Worm (Caenorhabditis elegans): ENCODE results near the gene K08F8.7.

The K08F8.7 gene

DNA sequence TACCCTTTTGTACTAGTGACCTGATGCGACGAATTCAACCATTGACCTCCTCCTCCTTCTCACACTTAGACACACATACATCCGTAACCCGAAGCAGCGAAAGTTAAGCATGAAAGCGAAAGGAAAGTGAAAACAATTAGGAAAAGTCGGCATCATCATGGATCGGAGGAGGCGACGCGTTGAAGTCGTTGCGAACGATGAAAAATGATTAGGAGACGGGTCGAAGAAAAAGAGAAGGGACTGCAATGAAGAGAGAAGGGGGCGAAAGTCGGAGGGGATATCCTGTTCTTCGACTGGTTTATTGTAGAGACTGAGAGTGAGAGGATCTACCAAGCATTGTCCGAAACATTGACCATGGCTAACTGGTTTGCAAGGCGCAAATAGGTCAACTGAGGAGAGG lies 4.1 kb downstream of the K08F8.7 start (continued):
- TF ChIP-seq fkh-10 (GFP tag; optimal IDR thresholded peaks at IDR 0.05) (no peak), unc-55 (GFP tag; optimal IDR thresholded peaks at IDR 0.05) (no peak), unc-42 (tag; optimal IDR thresholded peaks at IDR 0.05) (no peak), gmeb-2 (tag; optimal IDR thresholded peaks at IDR 0.05) (no peak), pat-9 (tag; optimal IDR thresholded peaks at IDR 0.05) (no peak), ref-2 (tag; optimal IDR thresholded peaks at IDR 0.05) (peak; percentile 66), sdc-2 (tag; optimal IDR thresholded peaks at IDR 0.05) (peak; percentile 28), ets-4 (tag; optimal IDR thresholded peaks at IDR 0.05) (no peak), pag-3 (tag; optimal IDR thresholded peaks at IDR 0.05; ENCODE audit: borderline replicate concordance) (no peak), pha-4 (tag; optimal IDR thresholded peaks at IDR 0.05) (no peak)

DNA sequence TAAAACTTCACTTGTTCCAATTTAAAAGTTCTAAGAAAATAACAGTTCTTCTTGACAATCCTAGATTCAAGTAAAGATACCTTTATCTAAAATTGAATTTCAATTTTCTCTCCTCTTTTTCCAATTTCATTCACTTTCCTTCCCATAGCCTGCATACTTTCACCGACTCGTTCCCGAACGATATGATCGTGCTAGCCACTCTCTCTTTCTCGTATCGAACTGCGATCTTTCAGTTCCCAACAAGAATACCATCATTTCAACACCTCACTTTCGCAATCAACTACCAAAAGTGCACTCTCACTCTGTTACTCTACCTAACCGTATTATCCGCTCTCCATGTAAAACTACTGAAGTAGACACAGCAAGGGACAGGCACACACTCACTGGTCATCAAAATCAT lies 5.1 kb downstream of the K08F8.7 start:
- TF ChIP-seq pha-2 (tag; optimal IDR thresholded peaks at IDR 0.05), result no peak
- TF ChIP-seq odd-2 (tag; optimal IDR thresholded peaks at IDR 0.05), result no peak
- TF ChIP-seq ceh-45 (GFP tag; IDR thresholded peaks at IDR 0.05), result no peak
- no peak for TF ChIP-seq ceh-22 (tag; optimal IDR thresholded peaks at IDR 0.05)
- no peak for TF ChIP-seq sdc-2 (tag; optimal IDR thresholded peaks at IDR 0.05)
- no peak for TF ChIP-seq lin-11 (tag; optimal IDR thresholded peaks at IDR 0.05)
- TF ChIP-seq unc-42 (tag; optimal IDR thresholded peaks at IDR 0.05), result no peak
- no peak for TF ChIP-seq ceh-30 (tag; optimal IDR thresholded peaks at IDR 0.05)

DNA sequence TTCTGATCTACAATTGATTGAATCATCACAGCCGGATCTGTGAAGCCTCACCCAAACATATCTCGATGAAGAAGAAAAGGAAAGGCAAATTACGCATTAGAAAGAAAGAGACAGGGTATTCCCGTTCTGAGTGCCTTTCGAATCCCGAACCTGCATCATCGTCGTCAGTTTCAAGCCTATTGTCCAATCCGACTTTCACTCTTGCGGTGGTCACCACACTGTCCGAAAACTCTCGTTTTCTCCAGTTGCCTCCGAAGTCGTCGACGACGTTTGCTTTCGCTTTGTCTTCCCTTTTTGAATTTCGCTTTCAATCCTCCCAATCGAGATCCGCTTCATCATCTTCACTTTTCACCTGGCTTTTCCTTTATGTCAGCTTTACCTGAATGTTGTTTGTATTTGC lies 6.1 kb downstream of the K08F8.7 start:
- TF ChIP-seq tbx-7 (tag; optimal IDR thresholded peaks at IDR 0.05), result no peak
- peak; percentile 83 for TF ChIP-seq rnt-1 (tag; optimal IDR thresholded peaks at IDR 0.05)

DNA sequence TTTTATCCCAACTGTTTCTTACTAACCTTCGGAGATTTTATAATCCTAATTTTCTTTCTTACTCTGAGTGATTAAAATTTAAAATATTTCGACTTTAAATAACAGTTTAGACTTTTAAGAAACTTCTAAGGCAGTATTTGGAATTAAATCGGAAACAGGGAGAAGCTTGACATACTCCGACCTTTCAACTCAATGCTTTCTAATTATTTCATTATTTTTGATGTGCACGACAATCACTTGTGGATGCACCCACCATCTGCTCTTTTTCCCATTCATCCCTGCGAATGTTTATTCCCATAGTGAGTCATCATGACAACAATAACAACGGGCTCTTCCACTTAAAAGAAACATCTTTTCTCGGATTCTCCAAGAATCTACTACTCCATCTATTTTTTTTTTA lies 6.5 kb downstream of the K08F8.7 start:
- TF ChIP-seq eyg-1 (tag; optimal IDR thresholded peaks at IDR 0.05) (no peak), fax-1 (tag; optimal IDR thresholded peaks at IDR 0.05) (no peak), F13H6.1 (tag; optimal IDR thresholded peaks at IDR 0.05) (no peak), nfya-1 (tag; optimal IDR thresholded peaks at IDR 0.05) (no peak)

DNA sequence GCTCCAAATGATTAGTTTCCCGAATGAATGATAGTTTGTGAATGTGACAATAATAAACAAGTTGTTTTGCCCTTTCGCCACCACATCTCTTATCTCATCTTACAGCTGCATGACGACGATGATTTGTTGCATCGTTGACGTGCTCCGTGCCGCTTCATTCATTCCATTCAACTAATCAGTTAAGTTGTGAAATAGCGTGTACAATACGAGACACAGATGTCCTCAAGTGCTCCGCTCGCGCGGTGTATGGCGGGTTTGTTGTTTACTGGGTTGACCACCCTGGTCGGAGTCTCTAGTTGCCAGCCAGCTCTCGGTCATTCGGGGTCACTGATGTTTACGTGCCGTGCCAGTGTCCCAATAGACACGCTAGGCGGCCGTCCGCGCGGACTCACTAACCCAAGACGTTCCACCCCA lies 7.2 kb downstream of the K08F8.7 start:
- TF ChIP-seq ref-2 (tag; optimal IDR thresholded peaks at IDR 0.05) (peak; percentile 28), K02D7.2 (tag; optimal IDR thresholded peaks at IDR 0.05) (no peak), ceh-19 (GFP tag; optimal IDR thresholded peaks at IDR 0.05) (no peak), hlh-6 (tag; optimal IDR thresholded peaks at IDR 0.05) (no peak), unc-42 (tag; optimal IDR thresholded peaks at IDR 0.05) (peak; percentile 60), ceh-48 (tag; optimal IDR thresholded peaks at IDR 0.05) (no peak), sdc-2 (tag; optimal IDR thresholded peaks at IDR 0.05) (no peak), sox-2 (GFP tag; IDR thresholded peaks at IDR 0.05) (no peak), ceh-34 (tag; optimal IDR thresholded peaks at IDR 0.05) (peak; percentile 68), zip-5 (tag; optimal IDR thresholded peaks at IDR 0.05) (no peak), ceh-24 (tag; optimal IDR thresholded peaks at IDR 0.05) (no peak), tbx-7 (tag; optimal IDR thresholded peaks at IDR 0.05) (no peak), nfya-1 (tag; optimal IDR thresholded peaks at IDR 0.05) (peak; percentile 59), pax-1 (tag; optimal IDR thresholded peaks at IDR 0.05) (peak; percentile 24), ceh-6 (GFP tag; optimal IDR thresholded peaks at IDR 0.05) (peak; percentile 27), elt-2 (tag; optimal IDR thresholded peaks at IDR 0.05) (peak; percentile 33), ceh-18 (tag; optimal IDR thresholded peaks at IDR 0.05) (no peak), ttx-3 (tag; optimal IDR thresholded peaks at IDR 0.05) (no peak), ceh-2 (tag; optimal IDR thresholded peaks at IDR 0.05) (peak; percentile 56), pha-2 (tag; optimal IDR thresholded peaks at IDR 0.05) (peak; percentile 43), npax-4 (tag; optimal IDR thresholded peaks at IDR 0.05) (no peak), C38D4.7 (GFP tag; optimal IDR thresholded peaks at IDR 0.05) (no peak), unc-55 (GFP tag; optimal IDR thresholded peaks at IDR 0.05) (peak; percentile 50), madf-2 (tag; optimal IDR thresholded peaks at IDR 0.05) (no peak), che-1 (tag; optimal IDR thresholded peaks at IDR 0.05) (no peak), T23F11.4 (GFP tag; optimal IDR thresholded peaks at IDR 0.05) (peak; percentile 34), ztf-16 (tag; optimal IDR thresholded peaks at IDR 0.05) (no peak), dmd-4 (tag; optimal IDR thresholded peaks at IDR 0.05; ENCODE audit: borderline replicate concordance) (no peak), rnt-1 (tag; optimal IDR thresholded peaks at IDR 0.05) (peak; percentile 14), ceh-22 (tag; optimal IDR thresholded peaks at IDR 0.05) (no peak), ets-4 (tag; optimal IDR thresholded peaks at IDR 0.05) (no peak), nhr-232 (tag; optimal IDR thresholded peaks at IDR 0.05) (no peak), nhr-11 (tag; optimal IDR thresholded peaks at IDR 0.05) (no peak)

Measured in whole organism, late embryonic.